Fruit fly (Drosophila melanogaster): ENCODE measurements around the gene gro.
A peak's percentile ranks its signal among the peaks of the same experiment; 100 is the strongest.

The gro gene

dm6 chr3R:26075252-26075651, 33.7 kb downstream of the gro start:
- no peak for TF ChIP-seq CG5204 (GFP tag; optimal IDR thresholded peaks at IDR 0.05)
- TF ChIP-seq Mnt (GFP tag; optimal IDR thresholded peaks at IDR 0.05): no peak
- TF ChIP-seq Hr96 (GFP tag; optimal IDR thresholded peaks at IDR 0.05): no peak
- no peak for TF ChIP-seq CG7045 (GFP tag; optimal IDR thresholded peaks at IDR 0.05)
- TF ChIP-seq CG12768 (GFP tag; optimal IDR thresholded peaks at IDR 0.05): no peak
- TF ChIP-seq cic (GFP tag; optimal IDR thresholded peaks at IDR 0.05): no peak
- no peak for TF ChIP-seq CG7101 (tag; optimal IDR thresholded peaks at IDR 0.05)
- TF ChIP-seq Crg-1 (GFP tag; optimal IDR thresholded peaks at IDR 0.05): no peak
- no peak for TF ChIP-seq ovo (GFP tag; optimal IDR thresholded peaks at IDR 0.05)
- no peak for TF ChIP-seq tj (GFP tag; optimal IDR thresholded peaks at IDR 0.05)
- no peak for TF ChIP-seq Clk (GFP tag; optimal IDR thresholded peaks at IDR 0.05)
- no peak for TF ChIP-seq kay (GFP tag; ENCODE audit: borderline replicate concordance)
- TF ChIP-seq cnc (optimal IDR thresholded peaks at IDR 0.05): no peak
- TF ChIP-seq toe (GFP tag; optimal IDR thresholded peaks at IDR 0.05): no peak
- no peak for TF ChIP-seq CG1620 (GFP tag; optimal IDR thresholded peaks at IDR 0.05)
- no peak for TF ChIP-seq CG11617 (GFP tag; optimal IDR thresholded peaks at IDR 0.05)
- no peak for TF ChIP-seq pad (GFP tag; optimal IDR thresholded peaks at IDR 0.05)
- no peak for TF ChIP-seq CG33017 (tag; optimal IDR thresholded peaks at IDR 0.05)

DNA sequence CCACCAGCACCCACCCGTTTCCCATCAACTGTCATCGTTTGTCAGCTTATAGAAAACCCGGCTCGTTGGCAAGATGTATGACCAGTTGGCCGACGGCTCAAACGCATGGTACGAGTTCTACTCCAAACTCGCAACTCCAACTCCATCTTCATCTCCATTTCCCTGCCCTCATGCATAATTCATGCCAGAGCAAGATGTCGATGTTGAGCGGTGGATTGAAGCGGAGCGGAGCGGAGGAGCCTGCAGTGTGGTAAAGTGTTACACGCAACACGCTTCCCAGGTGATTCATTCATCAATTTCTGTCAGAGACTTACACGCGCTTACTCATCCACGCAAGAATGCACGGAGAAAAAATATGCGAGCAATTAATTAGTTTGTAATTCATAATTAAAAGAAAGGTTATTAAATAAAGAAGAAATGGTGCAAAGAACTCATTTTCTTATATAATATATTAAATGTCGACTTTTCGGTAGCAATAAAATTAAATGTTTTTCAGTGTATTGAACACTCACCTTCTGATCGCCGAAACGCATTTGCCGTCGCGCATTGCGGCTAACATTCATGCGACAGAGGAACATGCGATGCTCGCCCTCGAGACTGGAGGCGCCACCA, 40.0 kb downstream of the gro start:
- no peak for TF ChIP-seq Hr96 (GFP tag; optimal IDR thresholded peaks at IDR 0.05)
- TF ChIP-seq CG1620 (GFP tag; optimal IDR thresholded peaks at IDR 0.05): no peak
- no peak for TF ChIP-seq Clk (GFP tag; optimal IDR thresholded peaks at IDR 0.05)
- TF ChIP-seq Mnt (GFP tag; optimal IDR thresholded peaks at IDR 0.05): no peak
- TF ChIP-seq CG7045 (GFP tag; optimal IDR thresholded peaks at IDR 0.05): no peak
- no peak for TF ChIP-seq CG7101 (tag; optimal IDR thresholded peaks at IDR 0.05)
- TF ChIP-seq CG5204 (GFP tag; optimal IDR thresholded peaks at IDR 0.05): no peak
- no peak for TF ChIP-seq CG11617 (GFP tag; optimal IDR thresholded peaks at IDR 0.05)
- no peak for TF ChIP-seq cic (GFP tag; optimal IDR thresholded peaks at IDR 0.05)
- no peak for TF ChIP-seq pad (GFP tag; optimal IDR thresholded peaks at IDR 0.05)
- no peak for TF ChIP-seq CG12768 (GFP tag; optimal IDR thresholded peaks at IDR 0.05)
- no peak for TF ChIP-seq Crg-1 (GFP tag; optimal IDR thresholded peaks at IDR 0.05)

DNA sequence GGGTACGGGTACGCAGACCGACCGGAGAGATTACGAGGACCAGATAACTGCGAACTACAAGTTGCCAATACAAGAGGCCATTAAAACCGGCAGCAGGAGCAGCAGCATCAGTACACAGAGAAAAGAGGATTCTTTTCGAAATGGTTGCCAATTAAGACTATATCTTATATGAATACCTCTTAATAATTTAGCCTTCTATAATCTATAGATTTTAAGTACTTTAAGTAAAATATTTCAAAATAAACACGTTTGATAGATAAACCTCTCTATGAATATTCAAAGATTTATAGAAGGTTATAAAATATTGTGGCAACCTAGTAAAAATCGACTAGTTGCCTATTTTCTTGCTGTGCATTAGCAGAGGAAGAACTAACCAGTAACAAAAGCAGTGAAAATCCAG, 54.0 kb downstream of the gro start:
- no peak for TF ChIP-seq CG7045 (GFP tag; optimal IDR thresholded peaks at IDR 0.05)
- TF ChIP-seq CG33017 (tag; optimal IDR thresholded peaks at IDR 0.05): no peak
- TF ChIP-seq CG12768 (GFP tag; optimal IDR thresholded peaks at IDR 0.05): no peak
- no peak for TF ChIP-seq CG5204 (GFP tag; optimal IDR thresholded peaks at IDR 0.05)
- TF ChIP-seq tj (GFP tag; optimal IDR thresholded peaks at IDR 0.05): no peak
- TF ChIP-seq cnc (optimal IDR thresholded peaks at IDR 0.05): no peak
- no peak for TF ChIP-seq bab1 (GFP tag; optimal IDR thresholded peaks at IDR 0.05)
- TF ChIP-seq ovo (GFP tag; optimal IDR thresholded peaks at IDR 0.05): no peak
- TF ChIP-seq cic (GFP tag; optimal IDR thresholded peaks at IDR 0.05): no peak
- no peak for TF ChIP-seq CG7101 (tag; optimal IDR thresholded peaks at IDR 0.05)
- TF ChIP-seq kay (GFP tag; ENCODE audit: borderline replicate concordance): no peak
- TF ChIP-seq CG11617 (GFP tag; optimal IDR thresholded peaks at IDR 0.05): no peak
- TF ChIP-seq toe (GFP tag; optimal IDR thresholded peaks at IDR 0.05): no peak
- no peak for TF ChIP-seq CG14711 (tag; optimal IDR thresholded peaks at IDR 0.05)

DNA sequence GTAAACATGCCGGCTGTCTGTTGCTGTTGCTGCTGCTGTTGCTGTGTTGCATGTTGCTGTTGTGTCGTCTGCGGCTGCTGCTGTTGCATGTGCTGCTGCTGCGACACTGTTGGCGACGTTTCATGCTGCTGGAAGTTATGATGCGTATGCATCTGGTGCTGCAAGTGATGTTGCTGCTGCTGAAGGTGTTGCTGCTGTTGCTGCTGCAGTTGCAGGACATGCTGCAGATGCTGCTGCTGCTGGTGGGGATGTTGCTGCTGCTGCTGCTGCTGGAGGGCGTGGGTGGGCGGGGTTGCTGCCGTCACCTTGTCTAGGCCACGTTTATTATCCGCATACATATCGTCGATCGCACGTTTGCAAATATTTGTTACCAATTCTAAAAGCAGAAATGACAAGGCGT, 54.7 kb downstream of the gro start:
- TF ChIP-seq cic (GFP tag; optimal IDR thresholded peaks at IDR 0.05) (no peak), Mnt (GFP tag; optimal IDR thresholded peaks at IDR 0.05) (no peak), ovo (GFP tag; optimal IDR thresholded peaks at IDR 0.05) (no peak), CG12768 (GFP tag; optimal IDR thresholded peaks at IDR 0.05) (no peak), Clk (GFP tag; optimal IDR thresholded peaks at IDR 0.05) (no peak), CG33017 (tag; optimal IDR thresholded peaks at IDR 0.05) (no peak)

dm6 chr3R:26098502-26099210, 57.1 kb downstream of the gro start, which contains the start of gene dysf:
Gene dysf (minus strand): TSS chr3R:26098711.
- TF ChIP-seq CG7101 (tag; optimal IDR thresholded peaks at IDR 0.05) (peak; percentile 6), CG7045 (GFP tag; optimal IDR thresholded peaks at IDR 0.05) (no peak), Hr96 (GFP tag; optimal IDR thresholded peaks at IDR 0.05) (no peak), CG33017 (tag; optimal IDR thresholded peaks at IDR 0.05) (peak; percentile 23), kay (GFP tag; ENCODE audit: borderline replicate concordance) (peak; percentile 18), CG12768 (GFP tag; optimal IDR thresholded peaks at IDR 0.05) (no peak), CG11617 (GFP tag; optimal IDR thresholded peaks at IDR 0.05) (peak; percentile 1), bab1 (GFP tag; optimal IDR thresholded peaks at IDR 0.05) (no peak), pad (GFP tag; optimal IDR thresholded peaks at IDR 0.05) (no peak)

DNA sequence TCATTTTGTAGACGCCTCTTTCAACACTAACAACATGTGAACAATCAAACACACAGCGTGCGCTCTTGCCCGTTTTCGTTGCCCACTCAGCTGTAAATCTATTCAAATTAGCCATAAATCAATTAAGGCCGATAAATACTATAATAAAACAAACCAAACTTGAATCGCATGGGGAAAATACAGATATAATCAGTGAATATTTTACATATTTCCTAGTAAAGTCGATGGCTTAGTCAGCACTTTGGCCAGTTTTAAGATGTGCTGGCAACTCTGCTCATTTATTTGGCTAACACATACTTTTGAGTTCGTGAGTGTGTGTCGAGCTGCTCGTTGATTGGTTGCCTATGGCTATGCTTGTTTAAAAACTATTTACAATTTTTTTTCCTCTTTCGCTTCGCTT, 57.7 kb downstream of the gro start:
- TF ChIP-seq ovo (GFP tag; optimal IDR thresholded peaks at IDR 0.05) (no peak), CG11617 (GFP tag; optimal IDR thresholded peaks at IDR 0.05) (no peak), Hr96 (GFP tag; optimal IDR thresholded peaks at IDR 0.05) (no peak), cnc (optimal IDR thresholded peaks at IDR 0.05) (no peak), tj (GFP tag; optimal IDR thresholded peaks at IDR 0.05) (peak; percentile 47), CG5204 (GFP tag; optimal IDR thresholded peaks at IDR 0.05) (no peak), CG33017 (tag; optimal IDR thresholded peaks at IDR 0.05) (no peak), CG7101 (tag; optimal IDR thresholded peaks at IDR 0.05) (no peak), cic (GFP tag; optimal IDR thresholded peaks at IDR 0.05) (no peak), Crg-1 (GFP tag; optimal IDR thresholded peaks at IDR 0.05) (no peak), CG1620 (GFP tag; optimal IDR thresholded peaks at IDR 0.05) (no peak), toe (GFP tag; optimal IDR thresholded peaks at IDR 0.05) (no peak), CG7045 (GFP tag; optimal IDR thresholded peaks at IDR 0.05) (no peak), bab1 (GFP tag; optimal IDR thresholded peaks at IDR 0.05) (peak; percentile 18), Clk (GFP tag; optimal IDR thresholded peaks at IDR 0.05) (no peak), CG12768 (GFP tag; optimal IDR thresholded peaks at IDR 0.05) (no peak), pad (GFP tag; optimal IDR thresholded peaks at IDR 0.05) (no peak), kay (GFP tag; ENCODE audit: borderline replicate concordance) (peak; percentile 54), CG14711 (tag; optimal IDR thresholded peaks at IDR 0.05) (peak; percentile 67), Mnt (GFP tag; optimal IDR thresholded peaks at IDR 0.05) (no peak)

Measured in whole organism, adult.